Worm (Caenorhabditis elegans) whole organism, early embryonic: ENCODE data around the gene ace-3.
A peak's percentile ranks its signal among the peaks of the same experiment; 100 is the strongest.

Source experiments
- B0310.2 ChIP-seq: sonication (generic microtip); optimal IDR thresholded peaks from 2 replicates; lab custom pipeline; 2016; ENCODE audit warnings: mild to moderate bottlenecking, missing genetic modification characterization, missing compliant biosample characterization
- F13C5.2 ChIP-seq: sonication (generic microtip); optimal IDR thresholded peaks from 2 replicates; lab custom pipeline; 2017; ENCODE audit warnings: mild to moderate bottlenecking, missing genetic modification characterization, inconsistent platforms, missing compliant biosample characterization
- aly-1 ChIP-seq: sonication (generic microtip); optimal IDR thresholded peaks from 2 replicates; lab custom pipeline; 2016; ENCODE audit warnings: missing genetic modification characterization, missing compliant biosample characterization
- ama-1 ChIP-seq: fragments of 150-350 bp; optimal IDR thresholded peaks from 2 replicates; lab custom pipeline; 2014
- ceh-13 ChIP-seq: fragments of 200-800 bp; sonication (Bioruptor generic); optimal IDR thresholded peaks from 2 replicates; lab custom pipeline; 2018; ENCODE audit warnings: mild to moderate bottlenecking, missing genetic modification characterization, missing compliant biosample characterization
- ceh-36 ChIP-seq: sonication (generic microtip); optimal IDR thresholded peaks from 2 replicates; lab custom pipeline; 2016; ENCODE audit warnings: missing genetic modification characterization, inconsistent platforms, missing compliant biosample characterization
- ets-7 ChIP-seq: sonication (generic microtip); optimal IDR thresholded peaks from 2 replicates; lab custom pipeline; 2016; ENCODE audit warnings: missing genotype, missing genetic modification characterization, missing compliant biosample characterization
- flt-1 ChIP-seq: fragments of 200-800 bp; sonication (Bioruptor generic); IDR thresholded peaks from 2 replicates; pipeline ENCODE4 v1.3.6; 2022; ENCODE audit warnings: missing genetic modification characterization, missing compliant biosample characterization
- hmbx-1 ChIP-seq: sonication (generic microtip); optimal IDR thresholded peaks from 2 replicates; lab custom pipeline; 2016; ENCODE audit warnings: mild to moderate bottlenecking, missing genetic modification characterization, missing compliant biosample characterization
- hmg-4 ChIP-seq: fragments of 200-800 bp; sonication (Bioruptor generic); optimal IDR thresholded peaks from 2 replicates; lab custom pipeline; 2018; ENCODE audit warnings: mild to moderate bottlenecking, missing genetic modification characterization, missing compliant biosample characterization
- hnd-1 ChIP-seq: sonication (generic microtip); optimal IDR thresholded peaks from 2 replicates; lab custom pipeline; 2016; ENCODE audit warnings: missing genetic modification characterization, missing compliant biosample characterization
- pes-1 ChIP-seq: fragments of 200-800 bp; sonication (Bioruptor generic); IDR thresholded peaks from 2 replicates; pipeline ENCODE4 v1.3.6; 2022; ENCODE audit warnings: missing genetic modification reagents, missing genetic modification characterization, missing compliant biosample characterization
- scrt-1 ChIP-seq: fragments of 200-800 bp; sonication (Bioruptor generic); IDR thresholded peaks from 2 replicates; pipeline ENCODE4 v1.3.6; 2022; ENCODE audit warnings: missing genetic modification characterization, missing compliant biosample characterization
- sea-1 ChIP-seq: fragments of 200-800 bp; sonication (Bioruptor generic); conservative IDR thresholded peaks from 2 replicates; pipeline ENCODE4 v1.3.6; 2022; ENCODE audit warnings: missing genetic modification characterization, missing compliant biosample characterization
- tbx-11 ChIP-seq: fragments of 200-800 bp; sonication (Bioruptor generic); IDR thresholded peaks from 2 replicates; pipeline ENCODE4 v1.3.6; 2022; ENCODE audit warnings: missing genetic modification characterization, missing compliant biosample characterization
- tbx-37 ChIP-seq: fragments of 200-800 bp; sonication (Bioruptor generic); conservative IDR thresholded peaks from 2 replicates; pipeline ENCODE4 v1.3.6; 2022; ENCODE audit warnings: missing genetic modification reagents, missing genetic modification characterization, missing compliant biosample characterization
- tra-4 ChIP-seq: sonication (generic microtip); optimal IDR thresholded peaks from 2 replicates; lab custom pipeline; 2017; ENCODE audit warnings: missing genetic modification characterization, missing compliant biosample characterization

The ace-3 gene

DNA sequence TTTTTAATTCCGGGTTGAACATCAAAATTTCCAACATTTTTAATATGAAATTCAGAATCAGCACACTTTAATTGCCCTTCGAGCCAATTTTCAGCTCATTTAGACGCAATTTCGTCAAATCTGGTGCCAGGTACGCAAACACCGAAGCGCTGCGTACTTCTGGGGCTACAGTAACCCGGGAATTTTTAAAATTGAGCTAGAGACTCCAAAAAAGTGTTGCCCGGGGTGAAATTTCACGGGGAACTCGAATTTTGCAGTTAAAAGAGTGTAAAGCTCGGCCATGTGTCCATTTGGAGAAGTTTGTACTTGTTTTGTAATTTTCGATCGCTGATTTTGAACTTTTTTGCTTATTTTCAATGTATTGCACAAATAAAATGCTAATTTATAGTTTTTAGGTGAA, 36.8 kb downstream of the ace-3 start:
- TF ChIP-seq hmg-4, result no peak
- TF ChIP-seq aly-1 (tag; lab: Kevin White, UChicago), result no peak
- no peak for TF ChIP-seq ets-7 (tag; lab: Kevin White, UChicago)
- TF ChIP-seq flt-1 (GFP tag; lab: Robert Waterston, UW), result no peak
- TF ChIP-seq hnd-1 (tag; lab: Kevin White, UChicago), result no peak
- no peak for TF ChIP-seq F13C5.2 (tag; lab: Kevin White, UChicago)
- TF ChIP-seq ama-1 (lab: Kevin White, UChicago), result no peak
- TF ChIP-seq hmbx-1 (tag; lab: Kevin White, UChicago), result no peak
- no peak for TF ChIP-seq scrt-1
- TF ChIP-seq pes-1, result no peak
- TF ChIP-seq B0310.2 (tag; lab: Kevin White, UChicago), result no peak
- TF ChIP-seq ceh-36 (tag; lab: Kevin White, UChicago), result no peak
- TF ChIP-seq tra-4 (tag; lab: Kevin White, UChicago), result no peak
- no peak for TF ChIP-seq ceh-13
- no peak for TF ChIP-seq tbx-11
- TF ChIP-seq tbx-37 (GFP tag; lab: Robert Waterston, UW), result no peak
- TF ChIP-seq sea-1, result no peak

DNA sequence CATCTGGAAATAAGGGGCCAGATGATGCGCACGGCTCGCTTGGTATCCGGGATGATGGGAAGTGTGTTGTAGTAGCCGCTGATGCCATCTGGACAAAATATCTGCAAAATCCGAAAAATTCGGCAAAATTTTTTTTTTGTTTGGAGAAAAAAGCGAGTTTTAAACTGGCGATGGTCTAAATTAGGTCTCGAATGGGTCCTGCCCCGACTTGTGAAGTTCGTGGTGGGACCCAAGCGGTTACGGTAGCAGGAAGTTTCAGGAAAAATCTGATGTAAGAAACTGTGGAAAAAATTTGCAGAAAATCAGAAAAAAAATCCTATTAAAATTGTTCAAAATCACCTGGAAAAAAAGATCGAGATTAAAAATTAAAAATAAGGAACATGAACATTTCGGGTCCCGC, 38.1 kb downstream of the ace-3 start, which contains the start of gene jmjd-2:
Gene jmjd-2, minus strand, starts transcription at position 101 of the 400 bp plus-strand sequence.
- TF ChIP-seq pes-1 (no peak), tbx-11 (no peak), tbx-37 (GFP tag; lab: Robert Waterston, UW) (no peak), B0310.2 (tag; lab: Kevin White, UChicago) (no peak), ceh-36 (tag; lab: Kevin White, UChicago) (no peak), sea-1 (no peak)

DNA sequence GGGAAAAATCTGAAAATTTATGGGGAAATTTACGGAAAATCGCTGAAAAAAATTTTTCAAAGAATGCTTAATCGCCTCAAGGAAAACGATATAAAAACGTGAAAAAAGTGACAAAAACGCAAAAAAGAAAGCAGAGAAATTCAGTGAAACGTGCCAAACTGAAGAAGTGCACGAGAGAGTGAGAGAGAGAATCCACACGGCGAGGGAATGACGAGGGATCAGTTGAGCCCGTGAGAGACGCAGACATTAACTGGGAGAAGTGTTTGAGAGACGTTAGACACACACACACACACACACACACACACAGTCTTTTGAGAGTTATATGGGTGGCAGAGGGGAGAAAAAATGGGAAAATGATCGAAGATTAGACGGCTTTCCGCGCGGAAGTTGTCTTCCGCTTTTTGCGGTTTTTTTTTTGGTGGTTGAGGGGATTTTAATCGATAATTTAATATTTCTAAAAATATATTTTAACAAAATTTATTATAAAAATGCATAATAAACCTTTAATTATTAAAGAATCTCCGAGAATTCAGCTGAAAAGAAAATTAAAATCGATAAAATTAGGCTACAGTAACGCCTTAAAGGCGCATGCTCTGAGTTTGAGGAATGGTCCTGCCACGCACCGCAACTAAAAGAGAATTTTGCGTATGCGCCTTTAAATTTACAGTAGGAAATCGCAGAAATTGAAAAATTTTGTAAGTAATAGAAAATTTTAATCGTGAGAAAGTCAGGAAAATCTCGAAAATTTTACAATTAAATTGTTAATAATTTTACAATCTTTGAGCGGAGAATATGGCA, 39.2 kb downstream of the ace-3 start:
- no peak for TF ChIP-seq scrt-1
- no peak for TF ChIP-seq ama-1 (lab: Kevin White, UChicago)
- no peak for TF ChIP-seq tbx-11
- TF ChIP-seq F13C5.2 (tag; lab: Kevin White, UChicago), result no peak
- no peak for TF ChIP-seq sea-1
- TF ChIP-seq ceh-36 (tag; lab: Kevin White, UChicago), result no peak
- TF ChIP-seq flt-1 (GFP tag; lab: Robert Waterston, UW), result no peak
- TF ChIP-seq hnd-1 (tag; lab: Kevin White, UChicago), result no peak
- TF ChIP-seq hmg-4, result no peak
- TF ChIP-seq ceh-13, result no peak

DNA sequence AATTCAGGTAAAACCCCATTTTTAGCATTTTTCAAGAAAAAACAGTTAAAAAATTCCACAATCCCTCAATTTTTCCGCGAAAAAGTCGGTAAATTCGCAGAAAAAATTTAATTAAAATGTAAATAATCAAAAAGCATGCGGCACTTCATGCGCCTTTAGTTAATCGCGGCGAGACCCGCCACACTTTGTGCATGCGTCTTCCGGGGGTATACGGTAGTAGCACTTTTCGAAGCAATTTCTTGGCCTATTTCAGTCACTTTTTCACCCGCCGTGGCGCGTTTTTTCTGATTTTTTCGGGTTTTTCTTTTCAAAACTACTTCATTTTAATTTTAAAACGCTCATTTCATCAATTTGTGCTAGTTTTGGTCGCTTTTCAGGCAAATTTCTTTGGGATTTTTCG, 41.8 kb downstream of the ace-3 start:
- no peak for TF ChIP-seq tra-4 (tag; lab: Kevin White, UChicago)

DNA sequence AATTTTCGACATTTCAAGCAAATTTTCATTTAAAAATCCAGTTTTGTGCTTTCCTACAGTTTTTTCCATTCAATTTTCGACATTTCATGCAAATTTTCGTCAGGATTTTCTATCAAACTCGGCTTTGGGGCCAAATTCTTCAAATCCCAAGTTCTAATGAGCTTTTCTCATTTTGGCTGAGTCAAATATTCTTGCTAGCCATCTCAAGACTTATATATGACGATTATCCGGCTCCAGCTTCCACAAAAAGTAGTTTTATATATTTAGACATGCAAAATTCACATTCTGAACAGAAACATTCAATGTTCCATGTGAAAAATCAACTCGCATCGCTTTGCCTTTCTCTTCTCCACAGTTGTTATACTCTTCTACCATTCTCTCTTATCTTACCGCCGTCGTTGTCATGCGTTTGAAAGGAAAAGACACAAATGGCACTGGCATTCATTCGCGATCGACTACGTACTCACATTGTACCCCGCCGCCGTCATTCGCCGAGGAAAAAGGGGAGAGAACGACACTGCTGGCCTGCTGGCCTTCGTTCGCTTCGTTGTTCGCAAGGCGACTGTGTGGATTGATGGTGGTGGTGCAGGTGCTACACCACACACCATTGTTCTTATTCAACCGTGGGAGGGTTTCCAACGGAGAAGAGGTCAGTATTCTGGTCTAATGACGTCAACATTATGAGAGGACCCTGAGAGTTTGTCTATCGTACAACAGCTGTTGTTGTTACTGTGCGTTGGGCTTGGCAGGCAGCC, 42.5 kb downstream of the ace-3 start:
- TF ChIP-seq ceh-36 (tag; lab: Kevin White, UChicago) (no peak), ama-1 (lab: Kevin White, UChicago) (no peak), ceh-13 (no peak), B0310.2 (tag; lab: Kevin White, UChicago) (no peak), tra-4 (tag; lab: Kevin White, UChicago) (no peak), tbx-11 (0 out of 2 replicates have a peak, but pooled peaks have one; percentile 32), F13C5.2 (tag; lab: Kevin White, UChicago) (no peak), hnd-1 (tag; lab: Kevin White, UChicago) (no peak), pes-1 (0 out of 2 replicates have a peak, but pooled peaks have one; percentile 15), sea-1 (peak; percentile 64; the same call in 1 of the 2 replicates), flt-1 (GFP tag; lab: Robert Waterston, UW) (no peak; the same call in 1 of the 2 replicates), scrt-1 (no peak), hmg-4 (peak; percentile 94), aly-1 (tag; lab: Kevin White, UChicago) (peak; percentile 15), ets-7 (tag; lab: Kevin White, UChicago) (no peak), hmbx-1 (tag; lab: Kevin White, UChicago) (no peak), tbx-37 (GFP tag; lab: Robert Waterston, UW) (no peak)

DNA sequence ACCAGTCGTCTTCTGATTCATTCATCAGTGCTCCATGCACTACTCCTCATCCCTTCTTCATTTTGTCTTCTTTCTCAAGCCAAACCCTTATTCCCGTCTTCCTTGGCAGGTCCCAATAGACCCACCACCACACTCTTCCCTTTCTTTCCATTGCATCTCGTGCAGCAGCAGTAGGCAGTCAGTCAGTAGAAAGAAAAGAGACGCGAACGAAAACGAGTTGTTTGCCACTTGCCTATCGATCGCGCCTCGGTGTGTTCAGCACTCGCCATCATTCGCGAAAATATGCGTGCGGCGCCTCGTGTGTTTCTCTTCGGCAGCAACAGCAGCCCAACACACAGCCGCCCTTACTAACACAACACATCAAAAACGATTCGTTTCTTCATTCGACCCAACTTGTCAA, 44.1 kb downstream of the ace-3 start:
- TF ChIP-seq ceh-36 (tag; lab: Kevin White, UChicago), result peak; percentile 14
- no peak for TF ChIP-seq ceh-13
- no peak; the same call in 1 of the 2 replicates for TF ChIP-seq sea-1
- no peak for TF ChIP-seq scrt-1
- no peak for TF ChIP-seq hnd-1 (tag; lab: Kevin White, UChicago)
- TF ChIP-seq tbx-11, result 0 out of 2 replicates have a peak, but pooled peaks have one; percentile 22
- TF ChIP-seq F13C5.2 (tag; lab: Kevin White, UChicago), result no peak
- peak; percentile 76 for TF ChIP-seq hmg-4
- TF ChIP-seq ets-7 (tag; lab: Kevin White, UChicago), result peak; percentile 20
- peak; percentile 70 for TF ChIP-seq aly-1 (tag; lab: Kevin White, UChicago)
- TF ChIP-seq pes-1, result peak; percentile 61
- no peak for TF ChIP-seq hmbx-1 (tag; lab: Kevin White, UChicago)
- no peak for TF ChIP-seq tra-4 (tag; lab: Kevin White, UChicago)
- peak; percentile 73 for TF ChIP-seq flt-1 (GFP tag; lab: Robert Waterston, UW)
- TF ChIP-seq ama-1 (lab: Kevin White, UChicago), result peak; percentile 95
- no peak for TF ChIP-seq tbx-37 (GFP tag; lab: Robert Waterston, UW)
